Fruit fly (Drosophila melanogaster) Kc167 (cell line): Measurements from ENCODE around the gene CG42538.

Experiments used
- Myc ChIP-seq: fragments of >200 bp; optimal IDR thresholded peaks from 2 replicates; lab custom pipeline; 2017; ENCODE audit warnings: missing external identifiers
- Sin3A ChIP-seq: fragments of >200 bp; optimal IDR thresholded peaks from 2 replicates; lab custom pipeline; 2018; ENCODE audit warnings: missing external identifiers
- h ChIP-seq: fragments of >200 bp; optimal IDR thresholded peaks from 3 replicates; lab custom pipeline; 2018; ENCODE audit warnings: missing external identifiers
- insv ChIP-seq: fragments of >200 bp; optimal IDR thresholded peaks from 3 replicates; lab custom pipeline; 2018; ENCODE audit warnings: missing external identifiers
- psq ChIP-seq: fragments of >200 bp; optimal IDR thresholded peaks from 2 replicates; lab custom pipeline; 2017; ENCODE audit warnings: missing external identifiers
- ttk ChIP-seq: sonication (Bioruptor generic); optimal IDR thresholded peaks from 2 replicates; lab custom pipeline; 2017; ENCODE audit warnings: missing external identifiers

Gene CG42538

dm6 chr3L:16048722-16049459 lies 14.6 kb downstream of the CG42538 start:
- TF ChIP-seq Myc (lab: Kevin White, UChicago) (no peak), h (lab: Kevin White, UChicago) (no peak), Sin3A (lab: Kevin White, UChicago) (no peak)

- TF ChIP-seq insv (lab: Kevin White, UChicago), result no peak
- no peak for TF ChIP-seq h (lab: Kevin White, UChicago)
- TF ChIP-seq psq (lab: Kevin White, UChicago), result no peak
- TF ChIP-seq ttk (lab: Kevin White, UChicago), result no peak
- TF ChIP-seq Sin3A (lab: Kevin White, UChicago), result no peak
- no peak for TF ChIP-seq Myc (lab: Kevin White, UChicago)
These were observed 15.9 kb downstream of the CG42538 start for dm6 chr3L:16049955-16050886.

- TF ChIP-seq ttk (lab: Kevin White, UChicago) (no peak), h (lab: Kevin White, UChicago) (no peak), Myc (lab: Kevin White, UChicago) (no peak), psq (lab: Kevin White, UChicago) (no peak), Sin3A (lab: Kevin White, UChicago) (no peak)
These were observed 16.5 kb downstream of the CG42538 start, which contains the start of gene Diap1 for dm6 chr3L:16050887-16051258. TSS of gene Diap1 (minus strand) at chr3L:16051034.

dm6 chr3L:16051719-16052122 lies 17.4 kb downstream of the CG42538 start, which contains the start of gene Mbs:
TSS of gene Mbs (plus strand) at chr3L:16051959.
- no peak for TF ChIP-seq psq (lab: Kevin White, UChicago)
- no peak for TF ChIP-seq Myc (lab: Kevin White, UChicago)
- TF ChIP-seq insv (lab: Kevin White, UChicago), result no peak
- TF ChIP-seq Sin3A (lab: Kevin White, UChicago), result no peak
- TF ChIP-seq h (lab: Kevin White, UChicago), result no peak
- TF ChIP-seq ttk (lab: Kevin White, UChicago), result no peak

dm6 chr3L:16052145-16053025 lies 18.1 kb downstream of the CG42538 start:
- no peak for TF ChIP-seq psq (lab: Kevin White, UChicago)
- no peak for TF ChIP-seq insv (lab: Kevin White, UChicago)
- no peak for TF ChIP-seq h (lab: Kevin White, UChicago)
- TF ChIP-seq ttk (lab: Kevin White, UChicago), result no peak
- TF ChIP-seq Myc (lab: Kevin White, UChicago), result no peak
- no peak for TF ChIP-seq Sin3A (lab: Kevin White, UChicago)

- TF ChIP-seq ttk (lab: Kevin White, UChicago) (no peak), psq (lab: Kevin White, UChicago) (no peak), Sin3A (lab: Kevin White, UChicago) (no peak), h (lab: Kevin White, UChicago) (no peak), insv (lab: Kevin White, UChicago) (no peak), Myc (lab: Kevin White, UChicago) (no peak)
These were observed 18.8 kb downstream of the CG42538 start for dm6 chr3L:16053026-16053556.

- TF ChIP-seq psq (lab: Kevin White, UChicago), result no peak
These were observed 19.8 kb downstream of the CG42538 start for dm6 chr3L:16054095-16054494.

- TF ChIP-seq h (lab: Kevin White, UChicago), result no peak
- TF ChIP-seq ttk (lab: Kevin White, UChicago), result no peak
- TF ChIP-seq insv (lab: Kevin White, UChicago), result no peak
- no peak for TF ChIP-seq Sin3A (lab: Kevin White, UChicago)
- no peak for TF ChIP-seq psq (lab: Kevin White, UChicago)
- TF ChIP-seq Myc (lab: Kevin White, UChicago), result no peak
These were observed 22.0 kb downstream of the CG42538 start for dm6 chr3L:16056101-16056891.

- TF ChIP-seq ttk (lab: Kevin White, UChicago), result no peak
- no peak for TF ChIP-seq Sin3A (lab: Kevin White, UChicago)
- TF ChIP-seq Myc (lab: Kevin White, UChicago), result no peak
- TF ChIP-seq psq (lab: Kevin White, UChicago), result no peak
- no peak for TF ChIP-seq insv (lab: Kevin White, UChicago)
- TF ChIP-seq h (lab: Kevin White, UChicago), result no peak
These were observed 26.7 kb downstream of the CG42538 start for dm6 chr3L:16060806-16061600.
